Worm (Caenorhabditis elegans) whole organism, L1 larva: Measurements from ENCODE around the gene nspb-11.

ENCODE experiments used
- C04F5.9 ChIP-seq: sonication (generic microtip); optimal IDR thresholded peaks from 2 replicates; lab custom pipeline; 2016; ENCODE audit warnings: missing genetic modification characterization, missing compliant biosample characterization
- C34B4.2 ChIP-seq: sonication (generic microtip); optimal IDR thresholded peaks from 2 replicates; lab custom pipeline; 2017; ENCODE audit warnings: mild to moderate bottlenecking, missing genetic modification characterization, missing compliant biosample characterization
- F16B12.6 ChIP-seq: fragments of 150-350 bp; optimal IDR thresholded peaks from 2 replicates; lab custom pipeline; 2014; ENCODE audit warnings: missing biosample characterization, missing genetic modification characterization
- Y116A8C.19 ChIP-seq: sonication (generic microtip); optimal IDR thresholded peaks from 2 replicates; lab custom pipeline; 2016; ENCODE audit warnings: missing compliant biosample characterization, missing genetic modification characterization, borderline replicate concordance
- alr-1 ChIP-seq: fragments of 200-800 bp; sonication (Bioruptor generic); optimal IDR thresholded peaks from 2 replicates; lab custom pipeline; 2018; ENCODE audit warnings: borderline replicate concordance, mild to moderate bottlenecking, missing genetic modification characterization, missing compliant biosample characterization
- ama-1 ChIP-seq: fragments of 150-350 bp; optimal IDR thresholded peaks from 2 replicates; lab custom pipeline; 2014
- blmp-1 ChIP-seq: fragments of 150-350 bp; optimal IDR thresholded peaks from 2 replicates; lab custom pipeline; 2014; ENCODE audit warnings: missing biosample characterization, missing genetic modification characterization
- ceh-63 ChIP-seq: fragments of 200-800 bp; sonication (Bioruptor generic); optimal IDR thresholded peaks from 2 replicates; lab custom pipeline; 2018; ENCODE audit warnings: mild to moderate bottlenecking, missing genetic modification characterization, missing compliant biosample characterization
- ceh-82 ChIP-seq, 3 experiments: fragments of 150-350 bp in 1 of 3; sonication (generic microtip) in 2 of 3; optimal IDR thresholded peaks; 2 replicates each; lab custom pipeline; 2014 to 2017; ENCODE audit warnings: missing biosample characterization in 3 of 3, missing genetic modification characterization in 3 of 3
- ceh-88 ChIP-seq: fragments of 200-800 bp; sonication (Bioruptor generic); IDR thresholded peaks from 2 replicates; pipeline ENCODE4 v1.3.6; 2022; ENCODE audit warnings: missing genetic modification characterization, missing compliant biosample characterization
- ceh-90 ChIP-seq: sonication (generic microtip); optimal IDR thresholded peaks from 2 replicates; lab custom pipeline; 2016; ENCODE audit warnings: missing genetic modification characterization, missing compliant biosample characterization
- ces-1 ChIP-seq: fragments of 150-350 bp; optimal IDR thresholded peaks from 2 replicates; lab custom pipeline; 2014; ENCODE audit warnings: missing biosample characterization, missing genetic modification reagents, missing genetic modification characterization
- dpl-1 ChIP-seq, 3 experiments: fragments of 150-350 bp in 2 of 3; sonication (generic microtip) in 1 of 3; optimal IDR thresholded peaks; 2 replicates each; lab custom pipeline; 2014 to 2017; ENCODE audit warnings: missing biosample characterization in 3 of 3, missing genetic modification characterization in 3 of 3, missing genetic modification reagents in 3 of 3
- efl-1 ChIP-seq, 4 experiments: fragments of 150-350 bp; optimal IDR thresholded peaks in 3 of 4; peaks in 1 of 4; 1 replicate in 1 of 4; 2 replicates in 3 of 4; lab custom pipeline; 2014; ENCODE audit warnings: missing biosample characterization in 2 of 4, missing genetic modification characterization in 2 of 4, missing genetic modification reagents in 2 of 4
- egl-13 ChIP-seq: sonication (generic microtip); optimal IDR thresholded peaks from 2 replicates; lab custom pipeline; 2016; ENCODE audit warnings: missing genotype, missing genetic modification reagents, missing genetic modification characterization, missing compliant biosample characterization
- egl-27 ChIP-seq, 2 experiments: fragments of 150-350 bp in 1 of 2; sonication (generic microtip); optimal IDR thresholded peaks; 3 replicates each; lab custom pipeline; 2017 to 2018; ENCODE audit warnings: missing biosample characterization in 2 of 2, missing genetic modification characterization in 2 of 2, missing genetic modification reagents in 2 of 2
- elt-2 ChIP-seq: sonication (generic microtip); optimal IDR thresholded peaks from 2 replicates; lab custom pipeline; 2016; ENCODE audit warnings: missing genetic modification characterization, mild to moderate bottlenecking, inconsistent platforms, missing compliant biosample characterization, missing genetic modification reagents
- elt-3 ChIP-seq, 6 experiments: fragments of 150-350 bp in 1 of 6; sonication (generic microtip); optimal IDR thresholded peaks; 2 replicates each; lab custom pipeline; 2017 to 2018; ENCODE audit warnings: missing biosample characterization in 6 of 6, missing genetic modification characterization in 6 of 6, inconsistent platforms in 1 of 6
- ets-5 ChIP-seq: fragments of 200-800 bp; sonication (Bioruptor generic); IDR thresholded peaks from 2 replicates; pipeline ENCODE4 v1.3.6; 2022; ENCODE audit warnings: missing genetic modification characterization, missing compliant biosample characterization
- fkh-10 ChIP-seq: sonication (generic microtip); optimal IDR thresholded peaks from 2 replicates; lab custom pipeline; 2017; ENCODE audit warnings: missing biosample characterization, missing genetic modification reagents, missing genetic modification characterization
- fkh-4 ChIP-seq: sonication (generic microtip); optimal IDR thresholded peaks from 2 replicates; lab custom pipeline; 2016; ENCODE audit warnings: missing compliant biosample characterization, missing genetic modification characterization, borderline replicate concordance
- fkh-8 ChIP-seq: sonication (generic microtip); optimal IDR thresholded peaks from 2 replicates; lab custom pipeline; 2016; ENCODE audit warnings: mild to moderate bottlenecking, missing genetic modification characterization, missing compliant biosample characterization
- fos-1 ChIP-seq: fragments of 150-350 bp; optimal IDR thresholded peaks from 2 replicates; lab custom pipeline; 2014; ENCODE audit warnings: missing biosample characterization, missing genetic modification characterization
- hlh-17 ChIP-seq: fragments of 200-800 bp; sonication (Bioruptor generic); optimal IDR thresholded peaks from 2 replicates; lab custom pipeline; 2018; ENCODE audit warnings: missing genetic modification characterization, mild to moderate bottlenecking, missing compliant biosample characterization, moderate library complexity, borderline replicate concordance
- irx-1 ChIP-seq: sonication (generic microtip); optimal IDR thresholded peaks from 2 replicates; lab custom pipeline; 2016; ENCODE audit warnings: missing genetic modification characterization, missing compliant biosample characterization
- isw-1 ChIP-seq: fragments of 200-800 bp; sonication (Bioruptor generic); IDR thresholded peaks from 2 replicates; pipeline ENCODE4 v1.3.6; 2022; ENCODE audit warnings: missing genetic modification characterization, missing compliant biosample characterization
- lin-13 ChIP-seq: fragments of 150-350 bp; optimal IDR thresholded peaks from 2 replicates; lab custom pipeline; 2014; ENCODE audit warnings: missing biosample characterization, missing genetic modification reagents, missing genetic modification characterization
- lin-14 ChIP-seq: fragments of 200-800 bp; sonication (Bioruptor generic); optimal IDR thresholded peaks from 2 replicates; lab custom pipeline; 2018; ENCODE audit warnings: mild to moderate bottlenecking, missing genetic modification characterization, moderate library complexity, missing compliant biosample characterization
- lin-39 ChIP-seq: fragments of 150-350 bp; optimal IDR thresholded peaks from 2 replicates; lab custom pipeline; 2014; ENCODE audit warnings: missing biosample characterization, missing genetic modification reagents, missing genetic modification characterization
- lsy-2 ChIP-seq, 2 experiments: fragments of 150-350 bp; optimal IDR thresholded peaks; 2 replicates each; lab custom pipeline; 2014; ENCODE audit warnings: missing biosample characterization in 2 of 2, missing genetic modification characterization in 2 of 2
- mef-2 ChIP-seq: fragments of 150-350 bp; optimal IDR thresholded peaks from 2 replicates; lab custom pipeline; 2014; ENCODE audit warnings: missing biosample characterization, missing genetic modification characterization
- mep-1 ChIP-seq: fragments of 150-350 bp; optimal IDR thresholded peaks from 2 replicates; lab custom pipeline; 2014; ENCODE audit warnings: missing biosample characterization, missing genetic modification characterization
- nhr-28 ChIP-seq: fragments of 150-350 bp; optimal IDR thresholded peaks from 2 replicates; lab custom pipeline; 2014; ENCODE audit warnings: missing biosample characterization, missing genetic modification characterization
- nhr-76 ChIP-seq: sonication (generic microtip); optimal IDR thresholded peaks from 2 replicates; lab custom pipeline; 2017; ENCODE audit warnings: missing biosample characterization, missing genetic modification characterization
- nhr-84 ChIP-seq: sonication (generic microtip); optimal IDR thresholded peaks from 2 replicates; lab custom pipeline; 2017; ENCODE audit warnings: missing biosample characterization, missing genetic modification characterization
- nhr-90 ChIP-seq: sonication (generic microtip); optimal IDR thresholded peaks from 2 replicates; lab custom pipeline; 2016; ENCODE audit warnings: mild to moderate bottlenecking, missing genetic modification characterization, missing compliant biosample characterization; ENCODE audit not compliant: poor library complexity
- skn-1 ChIP-seq: fragments of 150-350 bp; optimal IDR thresholded peaks from 2 replicates; lab custom pipeline; 2014; ENCODE audit warnings: missing biosample characterization, missing genetic modification characterization
- sox-4 ChIP-seq: sonication (generic microtip); optimal IDR thresholded peaks from 2 replicates; lab custom pipeline; 2016; ENCODE audit warnings: missing genetic modification characterization, missing compliant biosample characterization
- sup-37 ChIP-seq: fragments of 200-800 bp; sonication (Bioruptor generic); optimal IDR thresholded peaks from 2 replicates; lab custom pipeline; 2018; ENCODE audit warnings: mild to moderate bottlenecking, missing genetic modification characterization, missing compliant biosample characterization
- swsn-7 ChIP-seq: sonication (generic microtip); optimal IDR thresholded peaks from 2 replicates; lab custom pipeline; 2016; ENCODE audit warnings: missing genetic modification characterization, missing compliant biosample characterization
- tlp-1 ChIP-seq: fragments of 150-350 bp; optimal IDR thresholded peaks from 2 replicates; lab custom pipeline; 2014; ENCODE audit warnings: missing biosample characterization, missing genetic modification characterization
- unc-130 ChIP-seq: fragments of 150-350 bp; optimal IDR thresholded peaks from 2 replicates; lab custom pipeline; 2017; ENCODE audit warnings: missing biosample characterization, missing genetic modification characterization, inconsistent platforms
- unc-30 ChIP-seq: sonication (generic microtip); optimal IDR thresholded peaks from 2 replicates; lab custom pipeline; 2017; ENCODE audit warnings: missing biosample characterization, missing genetic modification characterization
- unc-86 ChIP-seq: sonication (generic microtip); optimal IDR thresholded peaks from 2 replicates; lab custom pipeline; 2016; ENCODE audit warnings: missing genetic modification characterization, missing compliant biosample characterization
- xbp-1 ChIP-seq: sonication (generic microtip); optimal IDR thresholded peaks from 2 replicates; lab custom pipeline; 2016; ENCODE audit warnings: missing genetic modification characterization, missing compliant biosample characterization
- zag-1 ChIP-seq: fragments of 150-350 bp; optimal IDR thresholded peaks from 2 replicates; lab custom pipeline; 2014; ENCODE audit warnings: missing biosample characterization, missing genetic modification characterization
- zip-4 ChIP-seq: fragments of 200-800 bp; sonication (Bioruptor generic); optimal IDR thresholded peaks from 2 replicates; lab custom pipeline; 2018; ENCODE audit warnings: mild to moderate bottlenecking, missing genetic modification characterization, moderate library complexity, missing compliant biosample characterization
- ztf-11 ChIP-seq, 2 experiments: sonication (generic microtip); optimal IDR thresholded peaks; 2 replicates each; lab custom pipeline; 2016 to 2017; ENCODE audit warnings: missing genetic modification characterization in 2 of 2, missing biosample characterization in 1 of 2, missing compliant biosample characterization in 1 of 2

The nspb-11 gene

ce11 chrII:12944587-12945126 lies 37.5 kb downstream of the nspb-11 start (continued):
- TF ChIP-seq ama-1 (peak; percentile 100), nhr-90 (tag; lab: Kevin White, UChicago) (peak; percentile 99), sox-4 (tag; lab: Kevin White, UChicago) (peak; percentile 81), irx-1 (tag; lab: Kevin White, UChicago) (peak; percentile 95), swsn-7 (tag; lab: Kevin White, UChicago) (peak; percentile 98), skn-1 (tag; lab: Kevin White, UChicago) (peak; percentile 76), ceh-63 (GFP tag; lab: Kevin White, UChicago) (no peak), lsy-2 (tag; optimal IDR thresholded peaks at IDR 0.05; lab: Kevin White, UChicago) (peak; percentile 79 to 85), xbp-1 (peak; percentile 94)

- no peak for TF ChIP-seq fkh-4
- TF ChIP-seq mef-2 (tag; lab: Kevin White, UChicago): no peak
- TF ChIP-seq blmp-1: peak; percentile 50
These were observed 41.0 kb downstream of the nspb-11 start, which contains the start of gene F58G1.7 for ce11 chrII:12948158-12948557. F58G1.7 (minus strand) TSS chrII:12948258.

- TF ChIP-seq C34B4.2 (tag; lab: Kevin White, UChicago): no peak
- TF ChIP-seq fkh-8 (tag; lab: Kevin White, UChicago): peak; percentile 41
- TF ChIP-seq unc-130 (tag; lab: Kevin White, UChicago): peak; percentile 26
- no peak for TF ChIP-seq lin-13 (GFP tag; lab: Kevin White, UChicago)
- no peak for TF ChIP-seq C04F5.9 (tag; lab: Kevin White, UChicago)
- TF ChIP-seq ama-1: no peak
- no peak for TF ChIP-seq nhr-76 (tag; lab: Kevin White, UChicago)
- no peak for TF ChIP-seq fkh-10 (GFP tag; lab: Kevin White, UChicago)
- peak; percentile 23 to 28 (median 27) for TF ChIP-seq dpl-1 (GFP tag; optimal IDR thresholded peaks at IDR 0.05; lab: Kevin White, UChicago)
- peak; percentile 80 for TF ChIP-seq xbp-1
- no peak for TF ChIP-seq isw-1 (GFP tag; lab: Robert Waterston, UW)
- no peak for TF ChIP-seq unc-86
- peak; percentile 24 to 60 for TF ChIP-seq lsy-2 (tag; optimal IDR thresholded peaks at IDR 0.05; lab: Kevin White, UChicago)
- TF ChIP-seq ceh-63 (GFP tag; lab: Kevin White, UChicago): no peak
- no peak for TF ChIP-seq nhr-28 (tag; lab: Kevin White, UChicago)
- TF ChIP-seq elt-2 (tag; lab: Kevin White, UChicago): no peak
- TF ChIP-seq unc-30 (tag; lab: Kevin White, UChicago): no peak
- no peak for TF ChIP-seq lin-39 (tag; lab: Kevin White, UChicago)
- peak; percentile 47 for TF ChIP-seq mep-1 (tag; lab: Kevin White, UChicago)
- peak in 1 of 6 experiments; percentile 25 for TF ChIP-seq elt-3 (tag; optimal IDR thresholded peaks at IDR 0.05; lab: Kevin White, UChicago)
- no peak for TF ChIP-seq ceh-90 (tag; lab: Kevin White, UChicago)
- TF ChIP-seq Y116A8C.19: no peak
- TF ChIP-seq hlh-17: no peak
- no peak for TF ChIP-seq egl-27 (tag; optimal IDR thresholded peaks at IDR 0.05; lab: Kevin White, UChicago)
- no peak for TF ChIP-seq tlp-1 (tag; lab: Kevin White, UChicago)
- no peak for TF ChIP-seq sup-37
- no peak for TF ChIP-seq zag-1 (tag; lab: Kevin White, UChicago)
- no peak for TF ChIP-seq egl-13
- TF ChIP-seq ces-1 (GFP tag; lab: Kevin White, UChicago): no peak
- no peak for TF ChIP-seq lin-14
- peak in 2 of 3 experiments; percentile 23 to 36 for TF ChIP-seq ceh-82 (tag; optimal IDR thresholded peaks at IDR 0.05; lab: Kevin White, UChicago)
- TF ChIP-seq ceh-88 (GFP tag; lab: Robert Waterston, UW): no peak
- peak; percentile 33 for TF ChIP-seq swsn-7 (tag; lab: Kevin White, UChicago)
- peak; percentile 59 to 73 for TF ChIP-seq efl-1 (optimal IDR thresholded peaks at IDR 0.05; lab: Kevin White, UChicago)
- peak in 1 of 2 experiments; percentile 41 for TF ChIP-seq efl-1 (GFP tag; optimal IDR thresholded peaks at IDR 0.05 in 1 of 2; lab: Kevin White, UChicago)
- TF ChIP-seq ztf-11 (tag; optimal IDR thresholded peaks at IDR 0.05; lab: Kevin White, UChicago): no peak
- TF ChIP-seq alr-1 (tag; lab: Kevin White, UChicago): no peak
- TF ChIP-seq F16B12.6 (tag; lab: Kevin White, UChicago): no peak
- no peak for TF ChIP-seq mef-2 (tag; lab: Kevin White, UChicago)
- TF ChIP-seq zip-4 (GFP tag; lab: Kevin White, UChicago): no peak
- no peak for TF ChIP-seq fos-1 (tag; lab: Kevin White, UChicago)
- TF ChIP-seq ets-5 (GFP tag; lab: Robert Waterston, UW): no peak
- no peak for TF ChIP-seq nhr-84 (tag; lab: Kevin White, UChicago)
These were observed 46.1 kb downstream of the nspb-11 start for ce11 chrII:12953297-12953696.
